Worm (Caenorhabditis elegans) whole organism, L4 larva: ENCODE results near the gene F16B4.7.

Experiments
- D1046.2 ChIP-seq: fragments of 200-800 bp; sonication (Bioruptor generic); IDR thresholded peaks from 2 replicates; pipeline ENCODE4 v1.3.6; 2022; ENCODE audit warnings: missing genetic modification characterization, missing compliant biosample characterization
- Y75B8A.6 ChIP-seq: fragments of 200-800 bp; sonication (Bioruptor generic); IDR thresholded peaks from 2 replicates; pipeline ENCODE4 v1.3.6; 2022; ENCODE audit warnings: missing genetic modification reagents, missing genetic modification characterization, missing compliant biosample characterization
- ZK546.5 ChIP-seq, 2 experiments: sonication (generic microtip); optimal IDR thresholded peaks; 2 replicates each; lab custom pipeline; 2017; ENCODE audit warnings: missing biosample characterization in 2 of 2, missing genetic modification characterization in 2 of 2
- aha-1 ChIP-seq: fragments of 150-350 bp; peaks from one replicate; lab custom pipeline; 2014; ENCODE audit warnings: missing biosample characterization, missing genetic modification characterization
- ama-1 ChIP-seq: fragments of 150-350 bp; optimal IDR thresholded peaks from 2 replicates; lab custom pipeline; 2014; ENCODE audit warnings: inconsistent platforms, mixed read lengths
- ceh-20 ChIP-seq: fragments of 200-800 bp; sonication (Bioruptor generic); IDR thresholded peaks from 2 replicates; pipeline ENCODE4 v1.3.6; 2022; ENCODE audit warnings: missing genetic modification reagents, missing genetic modification characterization, missing compliant biosample characterization
- ceh-44 ChIP-seq: fragments of 200-800 bp; sonication (Bioruptor generic); IDR thresholded peaks from 2 replicates; pipeline ENCODE4 v1.3.6; 2022; ENCODE audit warnings: missing genetic modification reagents, missing genetic modification characterization, missing compliant biosample characterization
- daf-12 ChIP-seq: fragments of 150-350 bp; optimal IDR thresholded peaks from 2 replicates; lab custom pipeline; 2014; ENCODE audit warnings: missing biosample characterization, missing genetic modification reagents, missing genetic modification characterization
- daf-16 ChIP-seq, 3 experiments: sonication (generic microtip); optimal IDR thresholded peaks; 2 replicates each; lab custom pipeline; 2016 to 2017; ENCODE audit warnings: missing genetic modification characterization in 3 of 3, missing genetic modification reagents in 3 of 3, mild to moderate bottlenecking in 2 of 3, missing compliant biosample characterization in 2 of 3, missing biosample characterization in 1 of 3, moderate library complexity in 1 of 3
- dmd-8 ChIP-seq: fragments of 200-800 bp; sonication (Bioruptor generic); IDR thresholded peaks from 2 replicates; pipeline ENCODE4 v1.3.6; 2022; ENCODE audit warnings: missing genetic modification characterization, missing compliant biosample characterization
- egl-27 ChIP-seq: sonication (generic microtip); optimal IDR thresholded peaks from 3 replicates; lab custom pipeline; 2017; ENCODE audit warnings: missing biosample characterization, missing genetic modification reagents, missing genetic modification characterization
- egl-43 ChIP-seq: fragments of 200-800 bp; sonication (Bioruptor generic); IDR thresholded peaks from 2 replicates; pipeline ENCODE4 v1.3.6; 2022; ENCODE audit warnings: missing genetic modification reagents, missing genetic modification characterization, missing compliant biosample characterization
- fos-1 ChIP-seq: fragments of 150-350 bp; optimal IDR thresholded peaks from 2 replicates; lab custom pipeline; 2014; ENCODE audit warnings: missing biosample characterization, missing genetic modification characterization
- hif-1 ChIP-seq, 2 experiments: sonication (generic microtip); optimal IDR thresholded peaks; 2 replicates each; lab custom pipeline; 2016 to 2017; ENCODE audit warnings: missing compliant biosample characterization in 2 of 2, missing genetic modification characterization in 2 of 2, missing genetic modification reagents in 2 of 2, missing genotype in 2 of 2, mild to moderate bottlenecking in 1 of 2
- hlh-11 ChIP-seq: fragments of 200-800 bp; sonication (Bioruptor generic); optimal IDR thresholded peaks from 2 replicates; lab custom pipeline; 2018; ENCODE audit warnings: mild to moderate bottlenecking, missing genetic modification characterization, missing compliant biosample characterization
- hmg-1.1 ChIP-seq: fragments of 200-800 bp; sonication (Bioruptor generic); IDR thresholded peaks from 2 replicates; pipeline ENCODE4 v1.3.6; 2022; ENCODE audit warnings: missing genetic modification reagents, missing genetic modification characterization, missing compliant biosample characterization
- jun-1 ChIP-seq: fragments of 150-350 bp; optimal IDR thresholded peaks from 2 replicates; lab custom pipeline; 2014; ENCODE audit warnings: missing biosample characterization, missing genetic modification reagents, missing genetic modification characterization
- lin-1 ChIP-seq: fragments of 200-800 bp; sonication (Bioruptor generic); IDR thresholded peaks from 2 replicates; pipeline ENCODE4 v1.3.6; 2022; ENCODE audit warnings: missing genetic modification reagents, missing genetic modification characterization, missing compliant biosample characterization
- lin-29 ChIP-seq: fragments of 200-800 bp; sonication (Bioruptor generic); IDR thresholded peaks from 2 replicates; pipeline ENCODE4 v1.3.6; 2022; ENCODE audit warnings: missing genetic modification reagents, missing genetic modification characterization, missing compliant biosample characterization
- madf-5 ChIP-seq, 2 experiments: fragments of 200-800 bp; sonication (Bioruptor generic); IDR thresholded peaks; 2 replicates each; pipeline ENCODE4 v1.3.6; 2022; ENCODE audit warnings: missing compliant biosample characterization in 2 of 2, missing genetic modification characterization in 2 of 2
- madf-9 ChIP-seq: fragments of 200-800 bp; sonication (Bioruptor generic); conservative IDR thresholded peaks from 2 replicates; pipeline ENCODE4 v1.3.6; 2022; ENCODE audit warnings: missing genetic modification reagents, missing genetic modification characterization, missing compliant biosample characterization
- mdl-1 ChIP-seq, 2 experiments: fragments of 150-350 bp in 1 of 2; sonication (generic microtip) in 1 of 2; optimal IDR thresholded peaks; 2 replicates each; lab custom pipeline; 2014 to 2017; ENCODE audit warnings: missing biosample characterization in 2 of 2, missing genetic modification characterization in 2 of 2
- mxl-3 ChIP-seq: fragments of 200-800 bp; sonication (Bioruptor generic); optimal IDR thresholded peaks from 2 replicates; lab custom pipeline; 2018; ENCODE audit warnings: mild to moderate bottlenecking, missing genetic modification characterization, missing compliant biosample characterization
- nhr-10 ChIP-seq: fragments of 150-350 bp; optimal IDR thresholded peaks from 2 replicates; lab custom pipeline; 2014; ENCODE audit warnings: missing biosample characterization, missing genetic modification characterization
- nhr-102 ChIP-seq: sonication (generic microtip); optimal IDR thresholded peaks from 2 replicates; lab custom pipeline; 2016; ENCODE audit warnings: mild to moderate bottlenecking, missing genetic modification characterization, moderate library complexity, missing compliant biosample characterization
- nhr-111 ChIP-seq: fragments of 200-800 bp; sonication (Bioruptor generic); optimal IDR thresholded peaks from 2 replicates; lab custom pipeline; 2018; ENCODE audit warnings: mild to moderate bottlenecking, missing genetic modification characterization, missing compliant biosample characterization
- nhr-237 ChIP-seq: sonication (generic microtip); optimal IDR thresholded peaks from 2 replicates; lab custom pipeline; 2017; ENCODE audit warnings: missing biosample characterization, missing genetic modification characterization
- nhr-28 ChIP-seq: fragments of 150-350 bp; optimal IDR thresholded peaks from 2 replicates; lab custom pipeline; 2014; ENCODE audit warnings: missing biosample characterization, missing genetic modification characterization
- nhr-42 ChIP-seq: fragments of 200-800 bp; sonication (Bioruptor generic); IDR thresholded peaks from 2 replicates; pipeline ENCODE4 v1.3.6; 2022; ENCODE audit warnings: missing genetic modification characterization, missing compliant biosample characterization
- nhr-77 ChIP-seq: fragments of 150-350 bp; optimal IDR thresholded peaks from 2 replicates; lab custom pipeline; 2014; ENCODE audit warnings: missing biosample characterization, missing genetic modification characterization
- php-3 ChIP-seq: fragments of 200-800 bp; sonication (Bioruptor generic); IDR thresholded peaks from 2 replicates; pipeline ENCODE4 v1.3.6; 2022; ENCODE audit warnings: missing genetic modification reagents, missing genetic modification characterization, missing compliant biosample characterization
- pqm-1 ChIP-seq: sonication (generic microtip); optimal IDR thresholded peaks from 2 replicates; lab custom pipeline; 2017; ENCODE audit warnings: missing biosample characterization, missing genetic modification characterization
- set-16 ChIP-seq: fragments of 200-800 bp; sonication (Bioruptor generic); IDR thresholded peaks from 2 replicates; pipeline ENCODE4 v1.3.6; 2022; ENCODE audit warnings: missing genetic modification reagents, missing genetic modification characterization, missing compliant biosample characterization
- skn-1 ChIP-seq: fragments of 150-350 bp; optimal IDR thresholded peaks from 2 replicates; lab custom pipeline; 2014; ENCODE audit warnings: missing biosample characterization, missing genetic modification characterization
- tag-97 ChIP-seq: fragments of 200-800 bp; sonication (Bioruptor generic); IDR thresholded peaks from 2 replicates; pipeline ENCODE4 v1.3.6; 2022; ENCODE audit warnings: missing genetic modification characterization, missing compliant biosample characterization
- tra-1 ChIP-seq: fragments of 200-800 bp; sonication (Bioruptor generic); IDR thresholded peaks from 2 replicates; pipeline ENCODE4 v1.3.6; 2022; ENCODE audit warnings: missing genetic modification reagents, missing genetic modification characterization, missing compliant biosample characterization
- unc-62 ChIP-seq, 3 experiments: fragments of 150-350 bp in 1 of 3; sonication (generic microtip); optimal IDR thresholded peaks in 2 of 3; peaks in 1 of 3; 1 replicate in 1 of 3; 2 replicates in 2 of 3; lab custom pipeline; 2014 to 2017; ENCODE audit warnings: missing biosample characterization in 3 of 3, missing genetic modification characterization in 3 of 3, missing genetic modification reagents in 3 of 3, missing genotype in 1 of 3
- ztf-7 ChIP-seq: fragments of 150-350 bp; optimal IDR thresholded peaks from 2 replicates; lab custom pipeline; 2014; ENCODE audit warnings: missing biosample characterization, missing genetic modification characterization

F16B4.7 gene

ce11 chrV:1610097-1610496 lies 24.6 kb downstream of the F16B4.7 start, which contains the start of gene nhr-177 (continued):
- TF ChIP-seq Y75B8A.6 (no peak), madf-5 (GFP tag; IDR thresholded peaks at IDR 0.05; lab: Robert Waterston, UW) (no peak), egl-43 (no peak), D1046.2 (GFP tag; lab: Robert Waterston, UW) (no peak), nhr-77 (peak; percentile 16), dmd-8 (GFP tag; lab: Robert Waterston, UW) (no peak), ama-1 (lab: Kevin White, UChicago) (no peak), skn-1 (tag; lab: Kevin White, UChicago) (no peak), tra-1 (GFP tag; lab: Robert Waterston, UW) (no peak), nhr-111 (GFP tag; lab: Kevin White, UChicago) (no peak), lin-29 (GFP tag; lab: Robert Waterston, UW) (no peak), daf-16 (GFP tag; optimal IDR thresholded peaks at IDR 0.05; lab: Kevin White, UChicago) (no peak), daf-16 (tag; optimal IDR thresholded peaks at IDR 0.05; lab: Kevin White, UChicago) (peak; percentile 81), ztf-7 (no peak), pqm-1 (tag; lab: Kevin White, UChicago) (peak; percentile 53), hif-1 (tag; optimal IDR thresholded peaks at IDR 0.05; lab: Kevin White, UChicago) (no peak), nhr-28 (tag; lab: Kevin White, UChicago) (peak; percentile 89), nhr-10 (tag; lab: Kevin White, UChicago) (no peak), tag-97 (GFP tag; lab: Robert Waterston, UW) (no peak), daf-12 (tag; lab: Kevin White, UChicago) (no peak), egl-27 (tag; lab: Kevin White, UChicago) (no peak), nhr-102 (tag; lab: Kevin White, UChicago) (peak; percentile 36), set-16 (GFP tag; lab: Robert Waterston, UW) (no peak), mdl-1 (tag; optimal IDR thresholded peaks at IDR 0.05; lab: Kevin White, UChicago) (no peak), hlh-11 (tag; lab: Kevin White, UChicago) (peak; percentile 51), fos-1 (tag; lab: Kevin White, UChicago) (no peak), ceh-44 (GFP tag; lab: Robert Waterston, UW) (no peak), lin-1 (GFP tag; lab: Robert Waterston, UW) (no peak), ZK546.5 (tag; optimal IDR thresholded peaks at IDR 0.05; lab: Kevin White, UChicago) (no peak), php-3 (GFP tag; lab: Robert Waterston, UW) (peak; percentile 56; the same call in 1 of the 2 replicates), mxl-3 (GFP tag; lab: Kevin White, UChicago) (peak; percentile 15), hmg-1.1 (GFP tag; lab: Robert Waterston, UW) (no peak)

DNA sequence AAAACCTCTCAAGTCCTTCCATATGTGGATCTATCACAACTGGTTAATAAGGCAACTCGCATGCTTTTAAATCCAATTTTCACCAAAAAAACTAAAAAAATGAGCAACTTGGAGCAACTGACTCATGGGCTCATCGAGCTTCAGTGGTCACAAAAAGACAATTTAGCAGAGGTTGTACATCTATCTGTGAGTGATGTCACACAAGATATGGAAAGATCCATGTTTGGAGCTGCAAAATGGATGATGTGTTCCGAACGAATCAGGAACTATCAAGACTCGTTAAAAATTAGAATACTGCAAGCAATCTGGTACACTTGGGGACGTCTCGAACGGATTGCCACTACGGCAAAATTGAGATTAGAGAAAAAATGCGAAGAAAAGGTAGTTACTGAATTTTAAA lies 26.1 kb downstream of the F16B4.7 start:
- TF ChIP-seq aha-1 (tag; lab: Kevin White, UChicago) (peak; percentile 95), unc-62 (GFP tag; optimal IDR thresholded peaks at IDR 0.05 in 1 of 2; lab: Kevin White, UChicago) (peak in 1 of 2 experiments; percentile 1), unc-62 (tag; optimal IDR thresholded peaks at IDR 0.05; lab: Kevin White, UChicago) (no peak), jun-1 (tag; lab: Kevin White, UChicago) (no peak), ceh-20 (GFP tag; lab: Robert Waterston, UW) (no peak), daf-16 (GFP tag; optimal IDR thresholded peaks at IDR 0.05; lab: Kevin White, UChicago) (no peak), daf-16 (tag; optimal IDR thresholded peaks at IDR 0.05; lab: Kevin White, UChicago) (no peak), nhr-237 (tag; lab: Kevin White, UChicago) (no peak), nhr-42 (GFP tag; lab: Robert Waterston, UW) (no peak)

- TF ChIP-seq ceh-20 (GFP tag; lab: Robert Waterston, UW) (no peak), Y75B8A.6 (no peak), lin-1 (GFP tag; lab: Robert Waterston, UW) (no peak), madf-9 (no peak)
- TF ChIP-seq, all 104 proteins: peak for 0
Measured at ce11 chrV:1614726-1615125, 29.2 kb downstream of the F16B4.7 start, which contains the start of gene srbc-41. TSS of gene srbc-41 (minus strand) at chrV:1614826.
